Fruit fly (Drosophila melanogaster) whole organism, prepupa: Measurements from ENCODE around the gene CG15020.

Experiments
- Blimp-1 ChIP-seq: fragments of 200-800 bp; sonication (Bioruptor generic); optimal IDR thresholded peaks from 3 replicates; lab custom pipeline; 2017; ENCODE audit warnings: missing biosample characterization, missing genetic modification characterization, mild to moderate bottlenecking, moderate library complexity, missing genetic modification reagents
- CG10631 ChIP-seq: fragments of 200-800 bp; sonication (Bioruptor generic); optimal IDR thresholded peaks from 2 replicates; lab custom pipeline; 2016; ENCODE audit warnings: missing biosample characterization, missing genetic modification characterization
- CG10669 ChIP-seq: fragments of 200-800 bp; sonication (Bioruptor generic); optimal IDR thresholded peaks from 3 replicates; lab custom pipeline; 2018; ENCODE audit warnings: missing biosample characterization, mild to moderate bottlenecking, missing genetic modification characterization, moderate library complexity
- CG11762 ChIP-seq: fragments of 200-800 bp; sonication (Bioruptor generic); optimal IDR thresholded peaks from 3 replicates; lab custom pipeline; 2016; ENCODE audit warnings: missing biosample characterization, missing genetic modification characterization; ENCODE audit not compliant: insufficient read depth
- CG11902 ChIP-seq: fragments of 200-800 bp; sonication (Bioruptor generic); optimal IDR thresholded peaks from 3 replicates; lab custom pipeline; 2016; ENCODE audit warnings: missing biosample characterization, missing genetic modification characterization
- CG15336 ChIP-seq: fragments of 200-800 bp; sonication (Bioruptor generic); IDR thresholded peaks from 2 replicates; pipeline ENCODE4 v1.3.6; 2022; ENCODE audit warnings: missing biosample characterization, missing genetic modification characterization
- CG1621 ChIP-seq: fragments of 200-800 bp; sonication (Bioruptor generic); optimal IDR thresholded peaks from 3 replicates; lab custom pipeline; 2018; ENCODE audit warnings: missing biosample characterization, mild to moderate bottlenecking, missing genetic modification characterization
- CG16779 ChIP-seq: fragments of 200-800 bp; sonication (Bioruptor generic); optimal IDR thresholded peaks from 3 replicates; lab custom pipeline; 2017; ENCODE audit warnings: missing biosample characterization, mild to moderate bottlenecking, missing genetic modification characterization
- CG31627 ChIP-seq: fragments of 200-800 bp; sonication (Bioruptor generic); optimal IDR thresholded peaks from 3 replicates; lab custom pipeline; 2016; ENCODE audit warnings: missing biosample characterization, missing genetic modification characterization
- CG32006 ChIP-seq: fragments of 200-800 bp; sonication (Bioruptor generic); optimal IDR thresholded peaks from 3 replicates; lab custom pipeline; 2017; ENCODE audit warnings: missing biosample characterization, mild to moderate bottlenecking, missing genetic modification characterization
- CG34406 ChIP-seq: fragments of 200-800 bp; sonication (Bioruptor generic); optimal IDR thresholded peaks from 3 replicates; lab custom pipeline; 2016; ENCODE audit warnings: missing biosample characterization, missing genetic modification characterization
- CG3919 ChIP-seq: fragments of 200-800 bp; sonication (Bioruptor generic); optimal IDR thresholded peaks from 3 replicates; lab custom pipeline; 2016; ENCODE audit warnings: missing biosample characterization, missing genetic modification characterization
- CG6163 ChIP-seq: fragments of 200-800 bp; sonication (Bioruptor generic); IDR thresholded peaks from 3 replicates; pipeline ENCODE4 v1.3.6; 2022; ENCODE audit warnings: missing biosample characterization, missing genetic modification characterization
- CG6792 ChIP-seq: fragments of 200-800 bp; sonication (Bioruptor generic); optimal IDR thresholded peaks from 3 replicates; lab custom pipeline; 2016; ENCODE audit warnings: missing biosample characterization, missing genetic modification characterization
- CG6854 ChIP-seq: fragments of 200-800 bp; sonication (Bioruptor generic); optimal IDR thresholded peaks from 2 replicates; lab custom pipeline; 2017; ENCODE audit warnings: missing biosample characterization, mild to moderate bottlenecking, missing genetic modification characterization
- CG8119 ChIP-seq: fragments of 200-800 bp; sonication (Bioruptor generic); IDR thresholded peaks from 3 replicates; pipeline ENCODE4 v1.3.6; 2022; ENCODE audit warnings: missing biosample characterization, missing genetic modification characterization
- CG8632 ChIP-seq: fragments of 200-800 bp; sonication (Bioruptor generic); optimal IDR thresholded peaks from 3 replicates; lab custom pipeline; 2016; ENCODE audit warnings: missing biosample characterization, missing genetic modification characterization
- Eip75B ChIP-seq: fragments of 200-800 bp; sonication (Bioruptor generic); optimal IDR thresholded peaks from 3 replicates; lab custom pipeline; 2016; ENCODE audit warnings: missing biosample characterization, missing genetic modification characterization
- Eip78C ChIP-seq: fragments of 200-800 bp; sonication (Bioruptor generic); peaks from one replicate; lab custom pipeline; 2016; ENCODE audit warnings: missing biosample characterization, missing genetic modification characterization
- Ets21C ChIP-seq: fragments of 200-800 bp; sonication (Bioruptor generic); optimal IDR thresholded peaks from 3 replicates; lab custom pipeline; 2016; ENCODE audit warnings: missing biosample characterization, missing genetic modification characterization
- Gug ChIP-seq: fragments of 200-800 bp; sonication (Bioruptor generic); IDR thresholded peaks from 2 replicates; pipeline ENCODE4 v1.3.6; 2022; ENCODE audit warnings: missing biosample characterization, missing genetic modification characterization
- Hr38 ChIP-seq: sonication (Bioruptor generic); optimal IDR thresholded peaks from 2 replicates; lab custom pipeline; 2016; ENCODE audit warnings: missing biosample characterization, missing genetic modification characterization
- Hr39 ChIP-seq: fragments of 200-800 bp; sonication (Bioruptor generic); optimal IDR thresholded peaks from 2 replicates; lab custom pipeline; 2016; ENCODE audit warnings: missing biosample characterization, missing genetic modification characterization
- Hr4 ChIP-seq: fragments of 200-800 bp; sonication (Bioruptor generic); optimal IDR thresholded peaks from 3 replicates; lab custom pipeline; 2016; ENCODE audit warnings: missing biosample characterization, missing genetic modification characterization
- Lpt ChIP-seq: fragments of 200-800 bp; sonication (Bioruptor generic); optimal IDR thresholded peaks from 3 replicates; lab custom pipeline; 2016; ENCODE audit warnings: missing biosample characterization, missing genetic modification characterization
- Met ChIP-seq: fragments of 200-800 bp; sonication (Bioruptor generic); optimal IDR thresholded peaks from 3 replicates; lab custom pipeline; 2016; ENCODE audit warnings: missing biosample characterization, missing genetic modification characterization
- OdsH ChIP-seq: fragments of 200-800 bp; sonication (Bioruptor generic); optimal IDR thresholded peaks from 3 replicates; lab custom pipeline; 2016; ENCODE audit warnings: missing biosample characterization, missing genetic modification characterization
- Smox ChIP-seq: fragments of 200-800 bp; sonication (Bioruptor generic); optimal IDR thresholded peaks from 3 replicates; lab custom pipeline; 2016; ENCODE audit warnings: missing biosample characterization, missing genetic modification characterization
- Sox102F ChIP-seq: fragments of 200-800 bp; sonication (Bioruptor generic); optimal IDR thresholded peaks from 2 replicates; lab custom pipeline; 2016; ENCODE audit warnings: missing biosample characterization, mild to moderate bottlenecking, missing genetic modification characterization
- Sox14 ChIP-seq: fragments of 200-800 bp; sonication (Bioruptor generic); optimal IDR thresholded peaks from 3 replicates; lab custom pipeline; 2016; ENCODE audit warnings: missing biosample characterization, missing genetic modification characterization
- acj6 ChIP-seq: fragments of 200-800 bp; sonication (Bioruptor generic); optimal IDR thresholded peaks from 3 replicates; lab custom pipeline; 2016; ENCODE audit warnings: missing biosample characterization, missing genetic modification characterization
- cyc ChIP-seq: fragments of 200-800 bp; sonication (Bioruptor generic); optimal IDR thresholded peaks from 3 replicates; lab custom pipeline; 2016; ENCODE audit warnings: missing biosample characterization, missing genetic modification characterization
- dsx ChIP-seq: fragments of 200-800 bp; optimal IDR thresholded peaks from 3 replicates; lab custom pipeline; 2019; ENCODE audit warnings: missing biosample characterization, mild to moderate bottlenecking, missing genetic modification characterization, moderate library complexity; ENCODE audit not compliant: poor library complexity, severe bottlenecking
- eg ChIP-seq: fragments of 200-800 bp; sonication (Bioruptor generic); IDR thresholded peaks from 3 replicates; pipeline ENCODE4 v1.3.6; 2022; ENCODE audit warnings: missing biosample characterization, missing genetic modification characterization
- esn ChIP-seq: fragments of 200-800 bp; sonication (Bioruptor generic); optimal IDR thresholded peaks from 2 replicates; lab custom pipeline; 2016; ENCODE audit warnings: missing biosample characterization, mild to moderate bottlenecking, missing genetic modification characterization, moderate library complexity
- fd59A ChIP-seq: fragments of 200-800 bp; sonication (Bioruptor generic); optimal IDR thresholded peaks from 2 replicates; lab custom pipeline; 2017; ENCODE audit warnings: missing biosample characterization, mild to moderate bottlenecking, missing genetic modification characterization, missing genetic modification reagents
- lz ChIP-seq: fragments of 200-800 bp; sonication (Bioruptor generic); optimal IDR thresholded peaks from 3 replicates; lab custom pipeline; 2016; ENCODE audit warnings: missing biosample characterization, missing genetic modification characterization
- net ChIP-seq: fragments of 200-800 bp; sonication (Bioruptor generic); optimal IDR thresholded peaks from 3 replicates; lab custom pipeline; 2016; ENCODE audit warnings: missing biosample characterization, missing genetic modification characterization
- salr ChIP-seq, 2 experiments: fragments of 200-800 bp; sonication (Bioruptor generic); optimal IDR thresholded peaks; 3 replicates each; lab custom pipeline; 2016 to 2018; ENCODE audit warnings: missing biosample characterization in 2 of 2, missing genetic modification characterization in 2 of 2, mild to moderate bottlenecking in 1 of 2
- ss ChIP-seq, 2 experiments: fragments of 200-800 bp; sonication (Bioruptor generic); optimal IDR thresholded peaks; 2 replicates in 1 of 2; 3 replicates in 1 of 2; lab custom pipeline; 2017 to 2018; ENCODE audit warnings: mild to moderate bottlenecking in 2 of 2, missing biosample characterization in 2 of 2, missing genetic modification characterization in 2 of 2, moderate library complexity in 1 of 2
- svp ChIP-seq: fragments of 200-800 bp; sonication (Bioruptor generic); peaks from one replicate; lab custom pipeline; 2016; ENCODE audit warnings: missing biosample characterization, missing genetic modification characterization
- topi ChIP-seq: fragments of 200-800 bp; sonication (Bioruptor generic); optimal IDR thresholded peaks from 3 replicates; lab custom pipeline; 2016; ENCODE audit warnings: missing biosample characterization, missing genetic modification characterization
- vri ChIP-seq: fragments of 200-800 bp; sonication (Bioruptor generic); optimal IDR thresholded peaks from 3 replicates; lab custom pipeline; 2016; ENCODE audit warnings: missing biosample characterization, mild to moderate bottlenecking, missing genetic modification characterization

Gene CG15020

DNA sequence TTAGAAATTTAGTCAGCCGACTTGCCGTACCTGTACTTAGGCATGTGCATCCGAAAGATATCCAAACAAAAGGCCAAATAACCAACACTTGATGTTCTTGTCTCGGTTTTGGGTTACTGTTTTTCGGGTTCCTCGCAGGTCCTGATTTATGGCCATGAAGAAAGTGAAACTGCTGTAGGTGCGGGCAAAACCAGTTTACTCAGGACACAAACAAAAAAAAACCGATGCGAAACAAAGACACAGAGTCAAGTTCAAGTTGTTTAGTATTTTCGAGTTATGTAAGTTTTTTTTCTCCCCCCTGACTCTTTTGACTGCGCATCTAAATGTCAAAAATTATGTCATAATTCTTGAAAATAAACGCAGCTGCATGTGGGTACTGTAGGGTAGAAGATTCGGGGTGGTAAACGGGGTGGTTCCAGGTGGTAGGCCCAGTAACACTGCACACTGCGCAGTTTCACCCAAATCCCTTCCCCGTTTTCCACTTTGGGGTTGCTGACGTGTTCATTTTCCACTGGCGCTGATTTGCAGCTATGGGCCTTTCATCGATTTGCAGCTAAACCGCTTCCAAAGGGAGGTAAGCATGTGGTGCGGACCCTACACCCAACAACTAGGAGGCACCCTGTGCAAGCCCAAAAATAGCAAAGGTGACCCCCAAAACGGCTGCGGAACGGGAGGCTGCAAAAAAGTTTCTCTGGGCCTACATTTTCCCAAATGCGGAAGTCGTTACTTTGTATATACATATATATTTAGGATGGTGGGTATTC, 12.1 kb upstream of the CG15020 start:
- TF ChIP-seq Hr39 (GFP tag; lab: Kevin White, UChicago): no peak
- no peak for TF ChIP-seq CG31627 (GFP tag; lab: Kevin White, UChicago)
- TF ChIP-seq salr (GFP tag; optimal IDR thresholded peaks at IDR 0.05; lab: Kevin White, UChicago): peak; percentile 0 to 5
- no peak for TF ChIP-seq eg
- no peak for TF ChIP-seq Hr38 (GFP tag; lab: Kevin White, UChicago)
- no peak for TF ChIP-seq ss (GFP tag; optimal IDR thresholded peaks at IDR 0.05; lab: Kevin White, UChicago)
- peak; percentile 90 for TF ChIP-seq vri
- no peak for TF ChIP-seq cyc
- peak; percentile 45 for TF ChIP-seq Blimp-1 (GFP tag; lab: Kevin White, UChicago)
- no peak for TF ChIP-seq CG15336 (GFP tag; lab: Robert Waterston, UW)
- no peak for TF ChIP-seq svp (GFP tag; lab: Kevin White, UChicago)
- TF ChIP-seq CG6854 (GFP tag; lab: Kevin White, UChicago): no peak

DNA sequence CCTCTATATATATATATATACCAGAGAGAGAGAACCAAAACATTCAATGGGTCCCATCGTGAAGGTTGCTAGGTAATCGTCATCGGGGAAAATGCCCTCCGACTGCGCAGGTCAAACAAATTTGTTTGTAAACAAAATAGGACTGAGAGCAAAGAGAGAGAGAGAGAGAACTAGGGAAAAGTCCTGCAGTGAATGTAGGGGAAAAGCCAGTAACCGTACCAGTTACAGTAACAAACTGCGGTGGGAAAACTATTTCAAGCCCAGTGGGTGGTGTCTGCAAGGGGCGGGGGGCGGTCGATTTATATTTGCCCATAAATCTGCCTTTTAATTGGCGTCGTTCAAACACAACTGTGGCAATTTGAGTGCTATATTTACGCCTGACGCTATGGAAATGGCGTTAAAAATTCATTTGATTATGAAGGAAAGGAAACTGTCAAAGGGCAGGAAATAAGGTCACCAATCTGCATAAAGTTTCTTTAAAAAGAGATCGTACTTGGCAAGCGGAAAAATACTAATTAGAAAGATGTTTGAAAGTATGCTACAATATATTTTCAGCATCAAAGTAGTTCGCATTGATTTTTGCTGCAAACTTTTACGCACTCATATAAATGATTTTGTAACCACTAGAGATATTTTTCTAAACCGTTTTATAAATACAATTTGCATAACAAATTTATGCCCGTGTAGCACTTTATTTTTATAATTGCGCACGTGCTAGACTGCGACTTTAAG, 11.4 kb upstream of the CG15020 start:
- no peak for TF ChIP-seq net (GFP tag; lab: Kevin White, UChicago)
- peak; percentile 20 for TF ChIP-seq Eip78C (GFP tag; lab: Kevin White, UChicago)

DNA sequence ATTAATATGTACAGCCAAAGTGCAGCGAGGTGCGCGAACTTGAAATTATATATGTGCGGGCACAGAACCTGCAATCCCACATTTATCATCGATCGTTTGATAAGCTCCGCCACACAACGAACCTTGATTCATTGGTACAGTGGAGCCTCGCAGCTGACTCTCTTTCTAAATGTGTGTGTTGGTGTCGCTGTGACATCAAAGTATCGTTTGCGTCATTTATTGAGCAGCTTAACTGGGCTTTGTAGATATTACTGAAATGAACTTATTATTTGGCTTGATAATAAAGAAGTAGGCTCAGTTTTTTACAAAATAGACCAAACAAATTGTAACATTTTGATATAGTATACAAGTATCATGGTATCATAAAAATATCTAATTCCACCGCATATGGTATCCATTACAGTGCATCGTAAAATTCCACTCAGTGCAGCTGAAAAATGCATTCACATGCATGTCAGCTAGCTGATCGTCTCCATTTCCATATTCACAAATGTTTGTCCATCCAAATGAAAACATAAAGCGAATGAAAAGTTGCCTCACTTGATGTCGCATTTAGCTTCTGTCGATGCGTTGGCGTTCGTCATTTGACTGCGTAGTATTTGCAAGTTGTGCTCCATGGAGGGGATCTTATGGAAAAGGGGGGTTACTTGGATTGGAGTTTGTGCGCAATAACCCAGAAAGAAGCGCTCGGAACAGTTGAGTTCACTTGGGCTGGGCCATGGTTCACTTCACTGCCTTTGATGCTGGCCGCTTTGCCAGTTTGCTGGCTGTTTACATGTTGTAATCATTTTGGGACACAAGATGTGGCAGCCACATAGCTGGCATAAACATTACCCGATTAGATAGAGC, 10.2 kb upstream of the CG15020 start:
- TF ChIP-seq CG34406 (GFP tag; lab: Kevin White, UChicago) (no peak), dsx (GFP tag; lab: Kevin White, UChicago) (no peak), Eip75B (no peak), CG10631 (GFP tag; lab: Kevin White, UChicago) (no peak), svp (GFP tag; lab: Kevin White, UChicago) (peak; percentile 73), OdsH (GFP tag; lab: Kevin White, UChicago) (no peak), topi (GFP tag; lab: Kevin White, UChicago) (peak; percentile 23), CG10669 (no peak), Sox102F (GFP tag; lab: Kevin White, UChicago) (peak; percentile 48), net (GFP tag; lab: Kevin White, UChicago) (no peak), CG1621 (tag; lab: Kevin White, UChicago) (no peak), Met (GFP tag; lab: Kevin White, UChicago) (peak; percentile 24), Sox14 (GFP tag; lab: Kevin White, UChicago) (no peak), Hr39 (GFP tag; lab: Kevin White, UChicago) (peak; percentile 24), fd59A (GFP tag; lab: Kevin White, UChicago) (no peak), esn (GFP tag; lab: Kevin White, UChicago) (peak; percentile 30), CG8632 (GFP tag; lab: Kevin White, UChicago) (no peak), Hr38 (GFP tag; lab: Kevin White, UChicago) (no peak), lz (GFP tag; lab: Kevin White, UChicago) (no peak), CG8119 (no peak), ss (GFP tag; optimal IDR thresholded peaks at IDR 0.05; lab: Kevin White, UChicago) (no peak), CG11902 (GFP tag; lab: Kevin White, UChicago) (no peak), Gug (GFP tag; lab: Robert Waterston, UW) (no peak), Smox (peak; percentile 19), CG11762 (GFP tag; lab: Kevin White, UChicago) (no peak), Lpt (no peak), acj6 (GFP tag; lab: Kevin White, UChicago) (peak; percentile 19), Ets21C (GFP tag; lab: Kevin White, UChicago) (no peak), CG3919 (GFP tag; lab: Kevin White, UChicago) (no peak), vri (peak; percentile 69), CG32006 (peak; percentile 33), CG6854 (GFP tag; lab: Kevin White, UChicago) (no peak), CG6163 (GFP tag; lab: Robert Waterston, UW) (no peak), CG15336 (GFP tag; lab: Robert Waterston, UW) (no peak), Hr4 (GFP tag; lab: Kevin White, UChicago) (peak; percentile 21), Eip78C (GFP tag; lab: Kevin White, UChicago) (peak; percentile 67), CG16779 (tag; lab: Kevin White, UChicago) (no peak), CG6792 (peak; percentile 6)
